Worm (Caenorhabditis elegans): ENCODE data around the gene clec-57.

The clec-57 gene

ce11 chrV:14510746-14511145 is 41.7 kb downstream of the clec-57 start, which contains the start of gene R02D5.9:
TSS of gene R02D5.9 (minus strand) at chrV:14511123.
- peak; percentile 95 for TF ChIP-seq sma-3 (GFP tag; optimal IDR thresholded peaks at IDR 0.05)
- TF ChIP-seq blmp-1 (tag; optimal IDR thresholded peaks at IDR 0.05; ENCODE audit: insufficient read depth): peak; percentile 97
- TF ChIP-seq skn-1 (tag; optimal IDR thresholded peaks at IDR 0.05): no peak
- no peak for TF ChIP-seq nhr-237 (tag; optimal IDR thresholded peaks at IDR 0.05)
- peak; percentile 9 for TF ChIP-seq egl-27 (tag; optimal IDR thresholded peaks at IDR 0.05)
- TF ChIP-seq lin-11 (tag; optimal IDR thresholded peaks at IDR 0.05): no peak
- TF ChIP-seq mdl-1 (tag; optimal IDR thresholded peaks at IDR 0.05): peak; percentile 37 to 82
- peak; percentile 20 for TF ChIP-seq fos-1 (tag; optimal IDR thresholded peaks at IDR 0.05)
- peak; percentile 72 for TF ChIP-seq nhr-21 (tag; optimal IDR thresholded peaks at IDR 0.05)
- TF ChIP-seq nhr-25 (tag; optimal IDR thresholded peaks at IDR 0.05): peak; percentile 87
- TF ChIP-seq ZK546.5 (tag; optimal IDR thresholded peaks at IDR 0.05): no peak
- TF ChIP-seq aly-2 (tag; optimal IDR thresholded peaks at IDR 0.05): no peak
- TF ChIP-seq gmeb-1 (tag; optimal IDR thresholded peaks at IDR 0.05): no peak
- TF ChIP-seq peb-1 (tag; optimal IDR thresholded peaks at IDR 0.05): no peak
- peak; percentile 88 for TF ChIP-seq sma-9 (GFP tag; optimal IDR thresholded peaks at IDR 0.05)
- TF ChIP-seq sma-9 (tag; optimal IDR thresholded peaks at IDR 0.05): no peak
- TF ChIP-seq nhr-129 (tag; optimal IDR thresholded peaks at IDR 0.05): peak; percentile 42
- TF ChIP-seq sem-4 (tag; optimal IDR thresholded peaks at IDR 0.05): peak; percentile 49

DNA sequence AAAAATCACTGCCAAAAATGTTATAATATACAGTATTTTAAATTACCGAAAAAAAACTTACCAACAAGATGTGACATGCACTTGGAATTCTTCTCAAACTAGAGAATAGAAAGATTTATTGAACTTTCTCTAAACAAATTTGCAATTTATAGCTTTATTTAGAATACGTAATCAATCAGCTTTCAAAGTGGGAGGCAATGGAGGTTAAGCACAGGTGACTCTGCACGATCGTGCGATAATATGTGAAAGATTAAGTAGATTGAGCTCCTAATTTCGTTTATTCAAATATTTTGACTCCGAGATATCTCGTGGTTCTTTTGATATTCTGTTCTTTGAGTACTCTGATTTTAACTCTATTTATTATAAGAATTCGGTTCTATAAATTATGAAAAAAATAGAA is 49.0 kb downstream of the clec-57 start, which contains the start of gene R02D5.6:
Gene R02D5.6, minus strand, starts transcription at position 101 of the 400 bp plus-strand sequence.
- TF ChIP-seq ztf-11 (tag; optimal IDR thresholded peaks at IDR 0.05): no peak
- TF ChIP-seq elt-1 (tag; optimal IDR thresholded peaks at IDR 0.05): no peak
- TF ChIP-seq egl-27 (tag; optimal IDR thresholded peaks at IDR 0.05): no peak
- no peak for TF ChIP-seq mdl-1 (tag; optimal IDR thresholded peaks at IDR 0.05)
- TF ChIP-seq blmp-1 (tag; optimal IDR thresholded peaks at IDR 0.05; ENCODE audit: insufficient read depth): no peak
- no peak for TF ChIP-seq ceh-82 (tag; optimal IDR thresholded peaks at IDR 0.05)
- no peak for TF ChIP-seq zag-1 (tag; optimal IDR thresholded peaks at IDR 0.05)
- TF ChIP-seq C34F6.9 (tag; optimal IDR thresholded peaks at IDR 0.05): no peak
- TF ChIP-seq nhr-237 (tag; optimal IDR thresholded peaks at IDR 0.05): no peak
- TF ChIP-seq Y55F3AM.14 (GFP tag; optimal IDR thresholded peaks at IDR 0.05): no peak
- no peak for TF ChIP-seq gmeb-1 (tag; optimal IDR thresholded peaks at IDR 0.05)
- no peak for TF ChIP-seq nhr-129 (tag; optimal IDR thresholded peaks at IDR 0.05)
- TF ChIP-seq F13H6.1 (tag; optimal IDR thresholded peaks at IDR 0.05): no peak
- TF ChIP-seq unc-62 (GFP tag; optimal IDR thresholded peaks at IDR 0.05): no peak
- TF ChIP-seq lin-13 (GFP tag; optimal IDR thresholded peaks at IDR 0.05): no peak
- no peak for TF ChIP-seq ztf-1 (GFP tag; conservative IDR thresholded peaks at IDR 0.05)
- TF ChIP-seq nhr-6 (tag; optimal IDR thresholded peaks at IDR 0.05): no peak
- no peak for TF ChIP-seq aly-2 (tag; optimal IDR thresholded peaks at IDR 0.05)

ce11 chrV:14519268-14519667 is 50.2 kb downstream of the clec-57 start, which contains the start of gene R02D5.8:
TSS of gene R02D5.8 (minus strand) at chrV:14519368.
- TF ChIP-seq fos-1 (tag; optimal IDR thresholded peaks at IDR 0.05) (no peak), lsy-2 (tag; optimal IDR thresholded peaks at IDR 0.05) (no peak), ceh-16 (tag; optimal IDR thresholded peaks at IDR 0.05) (no peak), lin-39 (tag; optimal IDR thresholded peaks at IDR 0.05) (no peak), nhr-23 (tag; optimal IDR thresholded peaks at IDR 0.05) (no peak), ZK546.5 (tag; optimal IDR thresholded peaks at IDR 0.05) (no peak), zag-1 (tag; optimal IDR thresholded peaks at IDR 0.05) (no peak), sma-3 (GFP tag; optimal IDR thresholded peaks at IDR 0.05) (no peak), F13H6.1 (tag; optimal IDR thresholded peaks at IDR 0.05) (no peak), crh-2 (tag; optimal IDR thresholded peaks at IDR 0.05) (no peak), blmp-1 (tag; optimal IDR thresholded peaks at IDR 0.05; ENCODE audit: insufficient read depth) (no peak), peb-1 (tag; optimal IDR thresholded peaks at IDR 0.05) (no peak), C34F6.9 (tag; optimal IDR thresholded peaks at IDR 0.05) (no peak), nhr-10 (tag; optimal IDR thresholded peaks at IDR 0.05) (no peak), R02D3.7 (tag; optimal IDR thresholded peaks at IDR 0.05) (no peak), nhr-129 (tag; optimal IDR thresholded peaks at IDR 0.05) (no peak), lin-13 (GFP tag; optimal IDR thresholded peaks at IDR 0.05) (no peak), Y55F3AM.14 (GFP tag; optimal IDR thresholded peaks at IDR 0.05) (no peak), unc-62 (GFP tag; optimal IDR thresholded peaks at IDR 0.05) (no peak)

DNA sequence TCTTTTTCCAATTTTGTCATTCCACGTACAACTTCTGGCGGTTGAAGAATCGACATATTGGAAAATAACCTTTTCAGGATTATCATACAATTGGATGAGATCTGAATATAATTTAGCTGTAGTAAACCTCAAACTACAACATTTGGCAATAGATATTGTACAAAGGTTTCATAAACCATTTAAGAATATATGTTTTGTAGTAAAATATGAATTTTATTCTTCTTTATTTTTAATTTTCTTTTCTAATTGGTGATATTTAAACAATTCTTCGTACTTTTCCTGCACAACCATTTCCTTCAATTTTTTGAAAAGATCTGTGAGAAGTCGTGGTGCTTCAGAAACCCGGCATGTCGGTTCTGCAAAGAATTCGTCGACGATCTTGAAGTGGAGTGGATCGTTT is 52.0 kb downstream of the clec-57 start, which contains the start of gene C53A5.17:
Gene C53A5.17, minus strand, starts transcription at position 101 of the 400 bp plus-strand sequence.
- TF ChIP-seq ztf-11 (tag; optimal IDR thresholded peaks at IDR 0.05) (no peak), elt-3 (tag; optimal IDR thresholded peaks at IDR 0.05) (no peak), R02D3.7 (tag; optimal IDR thresholded peaks at IDR 0.05) (no peak), nhr-77 (tag; optimal IDR thresholded peaks at IDR 0.05) (no peak), ZK546.5 (tag; optimal IDR thresholded peaks at IDR 0.05) (no peak), aly-2 (tag; optimal IDR thresholded peaks at IDR 0.05) (no peak), lin-11 (tag; optimal IDR thresholded peaks at IDR 0.05) (no peak), nhr-12 (tag; optimal IDR thresholded peaks at IDR 0.05) (no peak), C34F6.9 (tag; optimal IDR thresholded peaks at IDR 0.05) (no peak), zag-1 (tag; optimal IDR thresholded peaks at IDR 0.05) (no peak), mab-5 (tag; optimal IDR thresholded peaks at IDR 0.05) (no peak), ztf-1 (GFP tag; conservative IDR thresholded peaks at IDR 0.05) (no peak), lin-39 (tag; optimal IDR thresholded peaks at IDR 0.05) (no peak), F13H6.1 (tag; optimal IDR thresholded peaks at IDR 0.05) (no peak), sma-3 (GFP tag; optimal IDR thresholded peaks at IDR 0.05) (no peak), mbf-1 (tag; optimal IDR thresholded peaks at IDR 0.05) (no peak), ama-1 (optimal IDR thresholded peaks at IDR 0.05) (no peak)
